Fruit fly (Drosophila melanogaster): Measurements from ENCODE around the gene CG44142.

dm6 chr3R:13356960-13357359 is 44.0 kb upstream of the CG44142 start:
- no peak for TF ChIP-seq CG4496 (GFP tag; IDR thresholded peaks at IDR 0.05)
- no peak for TF ChIP-seq EcR (GFP tag; optimal IDR thresholded peaks at IDR 0.05)
